Worm (Caenorhabditis elegans) whole organism, young adult: ENCODE measurements around the gene str-261.

ENCODE experiments used
- B0019.2 ChIP-seq: fragments of 200-800 bp; sonication (Bioruptor generic); conservative IDR thresholded peaks from 2 replicates; pipeline ENCODE4 v1.3.6; 2022; ENCODE audit warnings: missing genetic modification reagents, missing genetic modification characterization, missing compliant biosample characterization
- B0035.1 ChIP-seq: sonication (generic microtip); optimal IDR thresholded peaks from 2 replicates; lab custom pipeline; 2016; ENCODE audit warnings: missing genetic modification characterization, mild to moderate bottlenecking, missing compliant biosample characterization, missing genotype, missing genetic modification reagents
- B0336.3 ChIP-seq: fragments of 200-800 bp; sonication (Bioruptor generic); IDR thresholded peaks from 2 replicates; pipeline ENCODE4 v1.3.6; 2022; ENCODE audit warnings: missing genetic modification characterization, missing compliant biosample characterization
- C17E4.6 ChIP-seq: fragments of 200-800 bp; sonication (Bioruptor generic); IDR thresholded peaks from 2 replicates; pipeline ENCODE4 v1.3.6; 2022; ENCODE audit warnings: missing genetic modification reagents, missing genetic modification characterization, missing compliant biosample characterization
- F22D6.2 ChIP-seq: sonication (generic microtip); optimal IDR thresholded peaks from 2 replicates; lab custom pipeline; 2016; ENCODE audit warnings: mild to moderate bottlenecking, missing genetic modification characterization, missing compliant biosample characterization
- F33H1.4 ChIP-seq: fragments of 200-800 bp; sonication (Bioruptor generic); IDR thresholded peaks from 2 replicates; pipeline ENCODE4 v1.3.6; 2022; ENCODE audit warnings: missing genetic modification reagents, missing genetic modification characterization, missing compliant biosample characterization
- F49E8.2 ChIP-seq: sonication (generic microtip); optimal IDR thresholded peaks from 3 replicates; lab custom pipeline; 2017; ENCODE audit warnings: missing genetic modification characterization, mild to moderate bottlenecking, missing compliant biosample characterization, antibody characterized with exemption, moderate library complexity; ENCODE audit not compliant: insufficient read depth
- F57C9.4 ChIP-seq: sonication (generic microtip); optimal IDR thresholded peaks from 2 replicates; lab custom pipeline; 2017; ENCODE audit warnings: mild to moderate bottlenecking, missing genetic modification characterization, missing compliant biosample characterization
- T07F8.4 ChIP-seq: sonication (generic microtip); optimal IDR thresholded peaks from 2 replicates; lab custom pipeline; 2016; ENCODE audit warnings: mild to moderate bottlenecking, missing genetic modification characterization, moderate library complexity, missing compliant biosample characterization
- T26A5.8 ChIP-seq: sonication (generic microtip); optimal IDR thresholded peaks from 2 replicates; lab custom pipeline; 2016; ENCODE audit warnings: missing genetic modification characterization, missing compliant biosample characterization
- Y53G8AR.9 ChIP-seq: fragments of 200-800 bp; sonication (Bioruptor generic); conservative IDR thresholded peaks from 2 replicates; pipeline ENCODE4 v1.3.6; 2022; ENCODE audit warnings: missing genetic modification reagents, missing genetic modification characterization, missing compliant biosample characterization
- aptf-3 ChIP-seq: fragments of 200-800 bp; sonication (Bioruptor generic); IDR thresholded peaks from 2 replicates; pipeline ENCODE4 v1.3.6; 2022; ENCODE audit warnings: missing genetic modification characterization, missing compliant biosample characterization
- attf-6 ChIP-seq: fragments of 200-800 bp; sonication (Bioruptor generic); IDR thresholded peaks from 2 replicates; pipeline ENCODE4 v1.3.6; 2022; ENCODE audit warnings: missing genetic modification reagents, missing genetic modification characterization, missing compliant biosample characterization
- bed-1 ChIP-seq: fragments of 200-800 bp; sonication (Bioruptor generic); IDR thresholded peaks from 2 replicates; pipeline ENCODE4 v1.3.6; 2022; ENCODE audit warnings: missing genetic modification reagents, missing genetic modification characterization, missing compliant biosample characterization
- bed-2 ChIP-seq: fragments of 200-800 bp; sonication (Bioruptor generic); IDR thresholded peaks from 2 replicates; pipeline ENCODE4 v1.3.6; 2022; ENCODE audit warnings: missing genetic modification reagents, missing genetic modification characterization, missing compliant biosample characterization
- cebp-1 ChIP-seq, 2 experiments: fragments of 200-800 bp in 1 of 2; sonication (Bioruptor generic) in 1 of 2; sonication (generic microtip) in 1 of 2; IDR thresholded peaks in 1 of 2; optimal IDR thresholded peaks in 1 of 2; 2 replicates each; pipeline versions ENCODE4 v1.3.6 to Lab custom; 2017 to 2022; ENCODE audit warnings: missing compliant biosample characterization in 2 of 2, missing genetic modification characterization in 2 of 2, mild to moderate bottlenecking in 1 of 2, missing genetic modification reagents in 1 of 2, moderate library complexity in 1 of 2
- ceh-100 ChIP-seq: fragments of 200-800 bp; sonication (Bioruptor generic); IDR thresholded peaks from 2 replicates; pipeline ENCODE4 v1.3.6; 2022; ENCODE audit warnings: missing genetic modification reagents, missing genetic modification characterization, missing compliant biosample characterization
- ceh-40 ChIP-seq: fragments of 200-800 bp; sonication (Bioruptor generic); IDR thresholded peaks from 2 replicates; pipeline ENCODE4 v1.3.6; 2022; ENCODE audit warnings: missing genetic modification characterization, missing compliant biosample characterization
- ceh-58 ChIP-seq: fragments of 200-800 bp; sonication (Bioruptor generic); IDR thresholded peaks from 2 replicates; pipeline ENCODE4 v1.3.6; 2022; ENCODE audit warnings: missing genetic modification characterization, missing compliant biosample characterization
- ceh-79 ChIP-seq: sonication (generic microtip); optimal IDR thresholded peaks from 2 replicates; lab custom pipeline; 2017; ENCODE audit warnings: mild to moderate bottlenecking, missing genetic modification characterization, missing compliant biosample characterization
- dox-1 ChIP-seq: fragments of 200-800 bp; sonication (Bioruptor generic); IDR thresholded peaks from 2 replicates; pipeline ENCODE4 v1.3.6; 2022; ENCODE audit warnings: missing genetic modification reagents, missing genetic modification characterization, missing compliant biosample characterization
- efl-1 ChIP-seq: fragments of 150-350 bp; optimal IDR thresholded peaks from 2 replicates; lab custom pipeline; 2014; ENCODE audit warnings: missing biosample characterization, missing genetic modification reagents, missing genetic modification characterization
- ekl-4 ChIP-seq: fragments of 200-800 bp; sonication (Bioruptor generic); IDR thresholded peaks from 2 replicates; pipeline ENCODE4 v1.3.6; 2022; ENCODE audit warnings: missing genetic modification reagents, missing genetic modification characterization, missing compliant biosample characterization
- gei-17 ChIP-seq: fragments of 200-800 bp; sonication (Bioruptor generic); optimal IDR thresholded peaks from 2 replicates; lab custom pipeline; 2018; ENCODE audit warnings: mild to moderate bottlenecking, missing genetic modification characterization, missing compliant biosample characterization
- him-1 ChIP-seq: sonication (generic microtip); optimal IDR thresholded peaks from 2 replicates; lab custom pipeline; 2016; ENCODE audit warnings: missing genotype, missing genetic modification reagents, missing genetic modification characterization, missing compliant biosample characterization
- hmg-1.2 ChIP-seq: fragments of 200-800 bp; sonication (Bioruptor generic); IDR thresholded peaks from 2 replicates; pipeline ENCODE4 v1.3.6; 2022; ENCODE audit warnings: missing genetic modification reagents, missing genetic modification characterization, missing compliant biosample characterization
- hmg-20 ChIP-seq: fragments of 200-800 bp; sonication (Bioruptor generic); IDR thresholded peaks from 2 replicates; pipeline ENCODE4 v1.3.6; 2022; ENCODE audit warnings: missing genetic modification reagents, missing genetic modification characterization, missing compliant biosample characterization
- lag-1 ChIP-seq: fragments of 200-800 bp; sonication (Bioruptor generic); IDR thresholded peaks from 2 replicates; pipeline ENCODE4 v1.3.6; 2022; ENCODE audit warnings: missing genetic modification reagents, missing genetic modification characterization, missing compliant biosample characterization
- let-526 ChIP-seq: fragments of 200-800 bp; sonication (Bioruptor generic); IDR thresholded peaks from 2 replicates; pipeline ENCODE4 v1.3.6; 2022; ENCODE audit warnings: missing genetic modification reagents, missing genetic modification characterization, missing compliant biosample characterization
- lin-26 ChIP-seq: fragments of 200-800 bp; sonication (Bioruptor generic); IDR thresholded peaks from 2 replicates; pipeline ENCODE4 v1.3.6; 2022; ENCODE audit warnings: missing genetic modification reagents, missing genetic modification characterization, missing compliant biosample characterization
- lin-35 ChIP-seq, 3 experiments: fragments of 150-350 bp in 2 of 3; sonication (generic microtip) in 1 of 3; optimal IDR thresholded peaks; 2 replicates each; lab custom pipeline; 2014 to 2018; ENCODE audit warnings: missing biosample characterization in 3 of 3, missing genetic modification characterization in 3 of 3, missing genetic modification reagents in 3 of 3
- lin-40 ChIP-seq: sonication (generic microtip); optimal IDR thresholded peaks from 2 replicates; lab custom pipeline; 2016; ENCODE audit warnings: missing genetic modification characterization, mild to moderate bottlenecking, missing compliant biosample characterization, missing genotype, missing genetic modification reagents
- lin-54 ChIP-seq: fragments of 200-800 bp; sonication (Bioruptor generic); optimal IDR thresholded peaks from 2 replicates; lab custom pipeline; 2018; ENCODE audit warnings: mild to moderate bottlenecking, missing genetic modification characterization, missing compliant biosample characterization
- lsl-1 ChIP-seq: fragments of 200-800 bp; sonication (Bioruptor generic); optimal IDR thresholded peaks from 2 replicates; lab custom pipeline; 2018; ENCODE audit warnings: mild to moderate bottlenecking, missing genetic modification characterization, moderate library complexity, missing compliant biosample characterization
- mcd-1 ChIP-seq: fragments of 200-800 bp; sonication (Bioruptor generic); IDR thresholded peaks from 2 replicates; pipeline ENCODE4 v1.3.6; 2022; ENCODE audit warnings: missing genetic modification reagents, missing genetic modification characterization, missing compliant biosample characterization
- nhr-90 ChIP-seq: sonication (generic microtip); optimal IDR thresholded peaks from 2 replicates; lab custom pipeline; 2016; ENCODE audit warnings: missing genotype, mild to moderate bottlenecking, missing genetic modification characterization, missing compliant biosample characterization
- rcor-1 ChIP-seq: fragments of 200-800 bp; sonication (Bioruptor generic); IDR thresholded peaks from 2 replicates; pipeline ENCODE4 v1.3.6; 2022; ENCODE audit warnings: missing genetic modification reagents, missing genetic modification characterization, missing compliant biosample characterization
- rec-8 ChIP-seq, 2 experiments: sonication (generic microtip); optimal IDR thresholded peaks; 2 replicates each; lab custom pipeline; 2016; ENCODE audit warnings: mild to moderate bottlenecking in 2 of 2, missing genetic modification characterization in 2 of 2, missing genetic modification reagents in 2 of 2, missing genotype in 2 of 2, missing biosample characterization in 1 of 2, missing compliant biosample characterization in 1 of 2, moderate library complexity in 1 of 2
- repo-1 ChIP-seq: sonication (generic microtip); optimal IDR thresholded peaks from 2 replicates; lab custom pipeline; 2017; ENCODE audit warnings: mild to moderate bottlenecking, missing genetic modification characterization, missing compliant biosample characterization
- sea-2 ChIP-seq: fragments of 200-800 bp; sonication (Bioruptor generic); IDR thresholded peaks from 2 replicates; pipeline ENCODE4 v1.3.6; 2022; ENCODE audit warnings: missing genetic modification characterization, missing compliant biosample characterization
- snpc-1.1 ChIP-seq: sonication (generic microtip); optimal IDR thresholded peaks from 2 replicates; lab custom pipeline; 2017; ENCODE audit warnings: missing genetic modification characterization, mild to moderate bottlenecking, missing compliant biosample characterization, antibody characterized with exemption, moderate library complexity, missing genotype, missing genetic modification reagents; ENCODE audit not compliant: insufficient read depth
- snpc-3.4 ChIP-seq: sonication (generic microtip); optimal IDR thresholded peaks from 2 replicates; lab custom pipeline; 2017; ENCODE audit warnings: missing genetic modification characterization, mild to moderate bottlenecking, missing compliant biosample characterization, antibody characterized with exemption, moderate library complexity, missing genotype, missing genetic modification reagents
- unc-130 ChIP-seq: sonication (generic microtip); optimal IDR thresholded peaks from 2 replicates; lab custom pipeline; 2016; ENCODE audit warnings: missing genetic modification reagents, missing genetic modification characterization, missing compliant biosample characterization
- xnd-1 ChIP-seq: sonication (generic microtip); optimal IDR thresholded peaks from 2 replicates; lab custom pipeline; 2016; ENCODE audit warnings: missing genotype, missing genetic modification reagents, missing genetic modification characterization, missing compliant biosample characterization
- zfh-2 ChIP-seq: fragments of 200-800 bp; sonication (Bioruptor generic); conservative IDR thresholded peaks from 2 replicates; pipeline ENCODE4 v1.3.6; 2022; ENCODE audit warnings: missing genetic modification reagents, missing genetic modification characterization, missing compliant biosample characterization
- ztf-3 ChIP-seq: fragments of 200-800 bp; sonication (Bioruptor generic); optimal IDR thresholded peaks from 2 replicates; lab custom pipeline; 2018; ENCODE audit warnings: mild to moderate bottlenecking, missing genetic modification characterization, missing compliant biosample characterization

str-261 gene

DNA sequence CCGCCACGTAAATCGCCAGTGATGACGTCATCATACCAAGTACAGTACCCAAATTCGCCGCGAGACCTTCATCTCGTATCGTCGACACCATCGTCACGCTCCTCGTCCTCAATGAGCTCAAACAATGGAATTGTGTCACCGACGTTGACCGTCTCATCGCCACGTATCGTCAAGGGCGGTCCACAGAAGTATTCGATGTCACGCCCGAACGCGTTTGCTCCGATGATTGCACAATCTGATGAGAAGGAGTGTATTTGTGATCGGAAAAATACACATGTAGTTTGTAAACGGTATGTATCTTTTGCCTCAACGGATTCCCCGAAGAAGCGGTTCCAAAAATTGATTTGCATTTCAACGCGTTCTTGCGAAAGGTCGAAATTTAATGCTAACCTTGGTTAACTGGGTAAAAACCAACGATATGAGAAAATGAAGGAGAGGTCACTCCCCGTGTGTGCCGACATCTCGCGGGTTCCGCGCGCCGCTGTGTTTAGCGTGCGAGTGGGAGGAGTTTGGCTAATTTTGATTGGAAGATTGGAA lies 15.9 kb downstream of the str-261 start (continued):
- TF ChIP-seq sea-2 (GFP tag; lab: Robert Waterston, UW): no peak
- 0 out of 2 replicates have a peak, but pooled peaks have one; percentile 47 for TF ChIP-seq hmg-20 (GFP tag; lab: Robert Waterston, UW)
- TF ChIP-seq B0336.3 (GFP tag; lab: Robert Waterston, UW): peak; percentile 64; the same call in 1 of the 2 replicates
- TF ChIP-seq ceh-79 (tag; lab: Kevin White, UChicago): no peak
- peak; percentile 62 for TF ChIP-seq mcd-1 (GFP tag; lab: Robert Waterston, UW)
- TF ChIP-seq lag-1 (GFP tag; lab: Robert Waterston, UW): no peak
- 0 out of 2 replicates have a peak, but pooled peaks have one; percentile 41 for TF ChIP-seq aptf-3
- TF ChIP-seq F57C9.4: peak; percentile 9
- no peak for TF ChIP-seq bed-1 (GFP tag; lab: Robert Waterston, UW)
- TF ChIP-seq cebp-1 (GFP tag; IDR thresholded peaks at IDR 0.05; lab: Robert Waterston, UW): no peak
- TF ChIP-seq cebp-1 (tag; optimal IDR thresholded peaks at IDR 0.05; lab: Kevin White, UChicago): peak; percentile 50
- TF ChIP-seq zfh-2 (GFP tag; lab: Robert Waterston, UW): no peak; the same call in 1 of the 2 replicates
- peak; percentile 92 for TF ChIP-seq F49E8.2 (tag; lab: Kevin White, UChicago)
- peak; percentile 56 for TF ChIP-seq lsl-1 (GFP tag; lab: Kevin White, UChicago)
- TF ChIP-seq lin-40 (tag; lab: Kevin White, UChicago): peak; percentile 24
- TF ChIP-seq bed-2 (GFP tag; lab: Robert Waterston, UW): no peak
- peak; percentile 32 for TF ChIP-seq lin-54 (GFP tag; lab: Kevin White, UChicago)
- TF ChIP-seq T26A5.8: peak; percentile 32
- TF ChIP-seq unc-130: peak; percentile 52
- no peak for TF ChIP-seq F22D6.2
- TF ChIP-seq attf-6: peak; percentile 96
- TF ChIP-seq snpc-3.4 (tag; lab: Kevin White, UChicago): peak; percentile 97
- TF ChIP-seq ztf-3 (GFP tag; lab: Kevin White, UChicago): peak; percentile 1
- peak; percentile 75 for TF ChIP-seq rcor-1 (GFP tag; lab: Robert Waterston, UW)
- TF ChIP-seq Y53G8AR.9: peak; percentile 54; the same call in 1 of the 2 replicates
- TF ChIP-seq lin-35 (GFP tag; optimal IDR thresholded peaks at IDR 0.05; lab: Kevin White, UChicago): peak in 1 of 3 experiments; percentile 30
- TF ChIP-seq gei-17: peak; percentile 51
- peak; percentile 75 for TF ChIP-seq repo-1 (tag; lab: Kevin White, UChicago)
- TF ChIP-seq snpc-1.1 (tag; lab: Kevin White, UChicago): peak; percentile 98
- peak; percentile 61 for TF ChIP-seq dox-1
- TF ChIP-seq hmg-1.2 (GFP tag; lab: Robert Waterston, UW): peak; percentile 93
- TF ChIP-seq efl-1: peak; percentile 39
- TF ChIP-seq ceh-58: 0 out of 2 replicates have a peak, but pooled peaks have one; percentile 27
- peak; percentile 28 for TF ChIP-seq xnd-1 (tag; lab: Kevin White, UChicago)
- no peak for TF ChIP-seq nhr-90 (tag; lab: Kevin White, UChicago)
- TF ChIP-seq F33H1.4 (GFP tag; lab: Robert Waterston, UW): peak; percentile 65
- no peak for TF ChIP-seq B0035.1 (tag; lab: Kevin White, UChicago)
- TF ChIP-seq ekl-4: peak; percentile 71
- TF ChIP-seq T07F8.4: no peak
- peak; percentile 20; the same call in 1 of the 2 replicates for TF ChIP-seq ceh-40 (GFP tag; lab: Robert Waterston, UW)
- TF ChIP-seq rec-8 (tag; optimal IDR thresholded peaks at IDR 0.05; lab: Kevin White, UChicago): peak in 1 of 2 experiments; percentile 4
- TF ChIP-seq lin-26 (GFP tag; lab: Robert Waterston, UW): 0 out of 2 replicates have a peak, but pooled peaks have one; percentile 68
- TF ChIP-seq him-1: peak; percentile 59
- peak; percentile 90 for TF ChIP-seq ceh-100
- TF ChIP-seq B0019.2: no peak
- TF ChIP-seq C17E4.6 (GFP tag; lab: Robert Waterston, UW): peak; percentile 62; the same call in 1 of the 2 replicates
- TF ChIP-seq let-526 (GFP tag; lab: Robert Waterston, UW): no peak
